Fruit fly (Drosophila melanogaster) Kc167 (cell line): ENCODE results near the gene CG8675.

ENCODE experiments used
- psq ChIP-seq: fragments of >200 bp; optimal IDR thresholded peaks from 2 replicates; lab custom pipeline; 2017; ENCODE audit warnings: missing external identifiers
- ttk ChIP-seq: sonication (Bioruptor generic); optimal IDR thresholded peaks from 2 replicates; lab custom pipeline; 2017; ENCODE audit warnings: missing external identifiers

DNA sequence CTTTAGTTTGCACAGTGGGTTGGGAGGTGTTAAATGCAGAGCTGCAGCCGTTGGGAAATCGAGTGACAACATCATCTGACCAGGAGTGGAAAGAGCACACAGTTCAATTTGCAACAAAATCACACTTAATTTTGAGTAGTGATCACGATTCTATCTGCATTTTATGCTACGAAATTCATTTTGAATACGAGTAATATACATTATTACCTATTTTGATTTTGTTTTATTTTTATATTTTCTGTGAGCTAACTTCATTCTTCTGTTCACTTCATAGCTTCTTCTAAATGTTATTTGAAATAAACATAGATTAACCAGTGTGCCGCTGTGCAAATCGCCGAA, 22.7 kb downstream of the CG8675 start, which contains the start of gene CG10598:
- no peak for TF ChIP-seq psq (lab: Kevin White, UChicago)
- no peak for TF ChIP-seq ttk
